Worm (Caenorhabditis elegans) whole organism, mixed stage, embryonic: ENCODE results near the gene unc-7.

Source experiments
- blmp-1 ChIP-seq: fragments of 150-350 bp; optimal IDR thresholded peaks from 2 replicates; lab custom pipeline; 2014; ENCODE audit warnings: missing biosample characterization, missing genetic modification characterization
- elt-3 ChIP-seq: fragments of 150-350 bp; optimal IDR thresholded peaks from 2 replicates; lab custom pipeline; 2014; ENCODE audit warnings: missing biosample characterization, missing genetic modification characterization
- lin-13 ChIP-seq: fragments of 150-350 bp; optimal IDR thresholded peaks from 2 replicates; lab custom pipeline; 2014; ENCODE audit warnings: missing biosample characterization, missing genetic modification characterization
- lsy-2 ChIP-seq: fragments of 150-350 bp; optimal IDR thresholded peaks from 2 replicates; lab custom pipeline; 2014; ENCODE audit warnings: missing biosample characterization, missing genetic modification characterization
- mep-1 ChIP-seq: fragments of 150-350 bp; optimal IDR thresholded peaks from 2 replicates; lab custom pipeline; 2017; ENCODE audit warnings: missing biosample characterization, missing genetic modification reagents, missing genetic modification characterization, inconsistent platforms
- nhr-12 ChIP-seq: fragments of 150-350 bp; optimal IDR thresholded peaks from 2 replicates; lab custom pipeline; 2014; ENCODE audit warnings: missing biosample characterization, missing genetic modification characterization
- nhr-237 ChIP-seq: fragments of 150-350 bp; optimal IDR thresholded peaks from 2 replicates; lab custom pipeline; 2014; ENCODE audit warnings: missing biosample characterization, missing genetic modification characterization
- snpc-4 ChIP-seq: fragments of 150-350 bp; optimal IDR thresholded peaks from 2 replicates; lab custom pipeline; 2014; ENCODE audit warnings: missing biosample characterization, missing genetic modification characterization
- sptf-1 ChIP-seq: sonication (generic microtip); optimal IDR thresholded peaks from 2 replicates; lab custom pipeline; 2017; ENCODE audit warnings: mild to moderate bottlenecking, missing genetic modification characterization, moderate library complexity, missing compliant biosample characterization
- ztf-11 ChIP-seq: fragments of 150-350 bp; optimal IDR thresholded peaks from 2 replicates; lab custom pipeline; 2014; ENCODE audit warnings: missing biosample characterization, missing genetic modification characterization

DNA sequence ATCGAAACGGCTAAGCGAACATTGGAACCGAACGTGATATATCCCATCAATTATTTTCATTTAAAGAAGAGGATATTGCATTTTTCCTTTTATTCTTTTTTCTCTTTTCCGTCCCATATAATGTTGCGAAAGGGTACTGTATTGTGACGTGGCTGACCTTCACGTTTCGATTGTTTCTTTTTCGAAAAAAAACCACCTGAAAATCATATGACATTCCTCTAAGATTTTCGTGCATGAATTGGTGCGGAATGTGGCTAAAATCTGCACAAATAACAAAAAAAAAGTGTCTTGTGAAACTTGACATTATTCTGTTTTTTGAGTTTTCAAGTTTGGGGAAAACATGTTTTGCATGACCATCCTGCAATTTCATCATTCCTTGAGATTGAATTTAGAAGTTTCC, 69.3 kb downstream of the unc-7 start:
- TF ChIP-seq ztf-11: no peak
- no peak for TF ChIP-seq mep-1
- TF ChIP-seq blmp-1 (tag; lab: Kevin White, UChicago): no peak
- TF ChIP-seq snpc-4: no peak
- no peak for TF ChIP-seq sptf-1 (tag; lab: Kevin White, UChicago)
- no peak for TF ChIP-seq elt-3 (tag; lab: Kevin White, UChicago)
- TF ChIP-seq nhr-237 (tag; lab: Kevin White, UChicago): no peak
- TF ChIP-seq lin-13: no peak
- TF ChIP-seq lsy-2 (tag; lab: Kevin White, UChicago): no peak
- TF ChIP-seq nhr-12 (tag; lab: Kevin White, UChicago): no peak
